Worm (Caenorhabditis elegans) whole organism, late embryonic: Measurements from ENCODE around the gene R05A10.4.

Source experiments
- C08G9.2 ChIP-seq: sonication (generic microtip); optimal IDR thresholded peaks from 2 replicates; lab custom pipeline; 2016; ENCODE audit warnings: mild to moderate bottlenecking, missing genetic modification characterization, moderate library complexity, missing compliant biosample characterization
- C38D4.7 ChIP-seq: fragments of 200-800 bp; sonication (Bioruptor generic); optimal IDR thresholded peaks from 2 replicates; lab custom pipeline; 2018; ENCODE audit warnings: mild to moderate bottlenecking, missing genetic modification characterization, moderate library complexity, missing compliant biosample characterization
- F13H6.1 ChIP-seq: sonication (generic microtip); optimal IDR thresholded peaks from 2 replicates; lab custom pipeline; 2016; ENCODE audit warnings: missing genetic modification characterization, missing compliant biosample characterization
- K02D7.2 ChIP-seq: sonication (generic microtip); optimal IDR thresholded peaks from 2 replicates; lab custom pipeline; 2017; ENCODE audit warnings: mild to moderate bottlenecking, missing genetic modification characterization, missing compliant biosample characterization
- K09A11.1 ChIP-seq: sonication (generic microtip); optimal IDR thresholded peaks from 2 replicates; lab custom pipeline; 2017; ENCODE audit warnings: antibody characterized with exemption, mild to moderate bottlenecking, missing genetic modification characterization, missing compliant biosample characterization; ENCODE audit not compliant: insufficient read depth
- ahr-1 ChIP-seq: sonication (generic microtip); optimal IDR thresholded peaks from 2 replicates; lab custom pipeline; 2016; ENCODE audit warnings: missing genetic modification characterization, missing compliant biosample characterization
- ama-1 ChIP-seq: fragments of 150-350 bp; optimal IDR thresholded peaks from 2 replicates; lab custom pipeline; 2014
- ceh-14 ChIP-seq: sonication (generic microtip); optimal IDR thresholded peaks from 2 replicates; lab custom pipeline; 2016; ENCODE audit warnings: missing genotype, missing genetic modification characterization, missing compliant biosample characterization
- ceh-18 ChIP-seq: sonication (generic microtip); optimal IDR thresholded peaks from 2 replicates; lab custom pipeline; 2016; ENCODE audit warnings: missing genetic modification characterization, missing compliant biosample characterization
- ceh-19 ChIP-seq: fragments of 200-800 bp; sonication (Bioruptor generic); optimal IDR thresholded peaks from 2 replicates; lab custom pipeline; 2018; ENCODE audit warnings: mild to moderate bottlenecking, missing genetic modification characterization, missing compliant biosample characterization
- ceh-22 ChIP-seq: sonication (generic microtip); optimal IDR thresholded peaks from 2 replicates; lab custom pipeline; 2017; ENCODE audit warnings: missing biosample characterization, missing genetic modification characterization
- ceh-30 ChIP-seq: fragments of 150-350 bp; optimal IDR thresholded peaks from 2 replicates; lab custom pipeline; 2014; ENCODE audit warnings: missing biosample characterization, missing genetic modification characterization
- ceh-31 ChIP-seq: sonication (generic microtip); optimal IDR thresholded peaks from 2 replicates; lab custom pipeline; 2016; ENCODE audit warnings: missing genetic modification characterization, missing compliant biosample characterization
- ceh-45 ChIP-seq: fragments of 200-800 bp; sonication (Bioruptor generic); IDR thresholded peaks from 2 replicates; pipeline ENCODE4 v1.3.6; 2022; ENCODE audit warnings: missing genetic modification reagents, missing genetic modification characterization, missing compliant biosample characterization
- ceh-6 ChIP-seq: fragments of 200-800 bp; sonication (Bioruptor generic); optimal IDR thresholded peaks from 2 replicates; lab custom pipeline; 2018; ENCODE audit warnings: mild to moderate bottlenecking, missing genetic modification characterization, missing compliant biosample characterization
- che-1 ChIP-seq: sonication (generic microtip); optimal IDR thresholded peaks from 2 replicates; lab custom pipeline; 2016; ENCODE audit warnings: mild to moderate bottlenecking, missing genetic modification characterization, missing compliant biosample characterization
- elt-2 ChIP-seq: sonication (generic microtip); optimal IDR thresholded peaks from 2 replicates; lab custom pipeline; 2016; ENCODE audit warnings: missing genetic modification reagents, missing genetic modification characterization, missing compliant biosample characterization
- ets-4 ChIP-seq: sonication (generic microtip); optimal IDR thresholded peaks from 2 replicates; lab custom pipeline; 2016; ENCODE audit warnings: missing genetic modification characterization, missing compliant biosample characterization
- eyg-1 ChIP-seq: sonication (generic microtip); optimal IDR thresholded peaks from 2 replicates; lab custom pipeline; 2016; ENCODE audit warnings: missing genotype, missing genetic modification characterization, missing compliant biosample characterization
- fax-1 ChIP-seq: sonication (generic microtip); optimal IDR thresholded peaks from 2 replicates; lab custom pipeline; 2016; ENCODE audit warnings: missing genotype, missing genetic modification characterization, missing compliant biosample characterization
- fkh-6 ChIP-seq: sonication (generic microtip); optimal IDR thresholded peaks from 2 replicates; lab custom pipeline; 2016; ENCODE audit warnings: missing genetic modification characterization, missing compliant biosample characterization
- gmeb-2 ChIP-seq: sonication (generic microtip); optimal IDR thresholded peaks from 2 replicates; lab custom pipeline; 2016; ENCODE audit warnings: missing genetic modification characterization, inconsistent platforms, missing compliant biosample characterization
- madf-2 ChIP-seq: sonication (generic microtip); optimal IDR thresholded peaks from 2 replicates; lab custom pipeline; 2017; ENCODE audit warnings: missing genetic modification characterization, missing compliant biosample characterization
- nhr-11 ChIP-seq: fragments of 150-350 bp; optimal IDR thresholded peaks from 2 replicates; lab custom pipeline; 2014; ENCODE audit warnings: missing biosample characterization, missing genetic modification characterization
- pax-1 ChIP-seq: fragments of 150-350 bp; optimal IDR thresholded peaks from 2 replicates; lab custom pipeline; 2014; ENCODE audit warnings: missing biosample characterization, missing genetic modification characterization
- pha-2 ChIP-seq: sonication (generic microtip); optimal IDR thresholded peaks from 2 replicates; lab custom pipeline; 2017; ENCODE audit warnings: mild to moderate bottlenecking, missing genetic modification characterization, missing compliant biosample characterization
- pros-1 ChIP-seq: fragments of 150-350 bp; optimal IDR thresholded peaks from 2 replicates; lab custom pipeline; 2014; ENCODE audit warnings: missing biosample characterization, missing genetic modification reagents, missing genetic modification characterization
- ref-2 ChIP-seq: sonication (generic microtip); optimal IDR thresholded peaks from 2 replicates; lab custom pipeline; 2016; ENCODE audit warnings: missing genetic modification characterization, missing compliant biosample characterization
- sox-2 ChIP-seq: fragments of 200-800 bp; sonication (Bioruptor generic); IDR thresholded peaks from 2 replicates; pipeline ENCODE4 v1.3.6; 2022; ENCODE audit warnings: missing genetic modification reagents, missing genetic modification characterization, missing compliant biosample characterization
- tbx-2 ChIP-seq: sonication (generic microtip); optimal IDR thresholded peaks from 2 replicates; lab custom pipeline; 2016; ENCODE audit warnings: missing genetic modification characterization, missing compliant biosample characterization
- tbx-7 ChIP-seq: sonication (generic microtip); optimal IDR thresholded peaks from 2 replicates; lab custom pipeline; 2016; ENCODE audit warnings: missing genotype, missing genetic modification characterization, missing compliant biosample characterization
- unc-3 ChIP-seq, 2 experiments: fragments of 200-800 bp in 1 of 2; sonication (Bioruptor generic) in 1 of 2; sonication (generic microtip) in 1 of 2; conservative IDR thresholded peaks in 1 of 2; optimal IDR thresholded peaks in 1 of 2; 2 replicates each; pipeline versions ENCODE4 v1.3.6 to Lab custom; 2016 to 2022; ENCODE audit warnings: missing compliant biosample characterization in 2 of 2, missing genetic modification characterization in 2 of 2, missing genetic modification reagents in 1 of 2
- unc-42 ChIP-seq: sonication (generic microtip); optimal IDR thresholded peaks from 2 replicates; lab custom pipeline; 2016; ENCODE audit warnings: missing genotype, missing genetic modification characterization, missing compliant biosample characterization
- unc-55 ChIP-seq: sonication (generic microtip); optimal IDR thresholded peaks from 2 replicates; lab custom pipeline; 2017; ENCODE audit warnings: missing biosample characterization, missing genetic modification reagents, missing genetic modification characterization
- unc-86 ChIP-seq: sonication (generic microtip); optimal IDR thresholded peaks from 2 replicates; lab custom pipeline; 2016; ENCODE audit warnings: missing genetic modification characterization, missing compliant biosample characterization
- zip-5 ChIP-seq: sonication (generic microtip); optimal IDR thresholded peaks from 2 replicates; lab custom pipeline; 2016; ENCODE audit warnings: missing genetic modification characterization, missing compliant biosample characterization

R05A10.4 gene

DNA sequence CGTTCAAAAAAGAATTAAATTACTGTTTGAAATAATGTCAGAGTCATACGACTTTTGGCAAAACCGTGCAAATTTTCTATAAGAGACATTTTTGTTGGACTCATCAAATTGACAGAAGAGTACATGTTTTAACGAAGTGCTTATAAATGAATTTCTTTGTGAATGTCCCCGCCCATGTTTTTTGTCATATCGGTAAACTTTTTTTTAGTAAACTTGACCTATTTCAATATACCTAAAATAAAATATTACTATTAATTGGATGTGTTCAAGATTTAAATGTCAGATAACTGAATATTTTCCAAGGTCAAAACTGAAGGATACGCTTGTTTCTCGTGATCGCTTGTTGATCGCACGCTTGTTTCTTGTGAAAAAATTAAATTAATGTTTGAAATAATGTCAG, 14.2 kb upstream of the R05A10.4 start, which contains the start of gene R05A10.8:
Gene R05A10.8, minus strand, starts transcription at position 101 of the 400 bp plus-strand sequence.
- TF ChIP-seq ceh-14 (tag; lab: Kevin White, UChicago) = no peak
- no peak for TF ChIP-seq F13H6.1
- no peak for TF ChIP-seq fax-1 (tag; lab: Kevin White, UChicago)
- TF ChIP-seq pax-1 (tag; lab: Kevin White, UChicago) = no peak
- no peak for TF ChIP-seq ceh-31 (tag; lab: Kevin White, UChicago)
- no peak for TF ChIP-seq K02D7.2
- TF ChIP-seq ets-4 (tag; lab: Kevin White, UChicago) = no peak
- TF ChIP-seq tbx-2 (tag; lab: Kevin White, UChicago) = no peak
- TF ChIP-seq ceh-30 (tag; lab: Kevin White, UChicago) = no peak
- no peak for TF ChIP-seq C38D4.7 (GFP tag; lab: Kevin White, UChicago)
- TF ChIP-seq fkh-6 (tag; lab: Kevin White, UChicago) = no peak
- no peak for TF ChIP-seq unc-42 (tag; lab: Kevin White, UChicago)
- TF ChIP-seq ceh-6 = no peak
- no peak for TF ChIP-seq ahr-1 (tag; lab: Kevin White, UChicago)
- no peak for TF ChIP-seq ceh-45
- TF ChIP-seq ama-1 = no peak
- TF ChIP-seq pros-1 = no peak
- no peak for TF ChIP-seq ref-2 (tag; lab: Kevin White, UChicago)
- TF ChIP-seq unc-55 (GFP tag; lab: Kevin White, UChicago) = no peak
- TF ChIP-seq C08G9.2 = no peak

DNA sequence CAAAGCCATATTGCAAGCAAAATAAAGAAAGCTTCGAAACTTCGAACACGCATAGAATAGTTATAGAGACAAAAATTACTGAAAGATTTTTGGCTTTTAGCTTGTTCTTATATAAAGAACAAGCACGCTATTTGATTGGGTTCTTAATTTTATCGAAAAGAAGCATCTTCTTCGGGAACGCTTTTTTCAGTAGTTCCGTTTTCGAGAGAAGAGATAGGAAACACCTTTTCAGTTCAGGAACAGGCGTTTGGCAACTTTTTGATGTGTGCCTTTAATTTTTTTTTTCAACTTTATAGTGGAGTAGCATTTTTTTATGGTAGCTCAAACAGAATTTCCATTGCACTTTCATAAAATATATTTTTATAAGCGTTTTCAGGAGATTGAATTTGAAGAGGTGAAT, 9.5 kb upstream of the R05A10.4 start, which contains the start of gene R05A10.7:
Gene R05A10.7, minus strand, starts transcription at position 101 of the 400 bp plus-strand sequence.
- TF ChIP-seq fkh-6 (tag; lab: Kevin White, UChicago) (no peak), K09A11.1 (tag; lab: Kevin White, UChicago) (no peak), unc-86 (no peak), pros-1 (no peak), ceh-18 (no peak), C38D4.7 (GFP tag; lab: Kevin White, UChicago) (no peak), madf-2 (tag; lab: Kevin White, UChicago) (no peak), ceh-6 (no peak), sox-2 (no peak), ceh-22 (no peak), ceh-14 (tag; lab: Kevin White, UChicago) (no peak), unc-55 (GFP tag; lab: Kevin White, UChicago) (no peak), ceh-30 (tag; lab: Kevin White, UChicago) (no peak), che-1 (no peak), pha-2 (tag; lab: Kevin White, UChicago) (no peak), zip-5 (tag; lab: Kevin White, UChicago) (no peak), gmeb-2 (tag; lab: Kevin White, UChicago) (no peak), F13H6.1 (no peak), ahr-1 (tag; lab: Kevin White, UChicago) (no peak), tbx-7 (no peak)

ce11 chrIV:14164109-14164508, 8.2 kb upstream of the R05A10.4 start:
- no peak for TF ChIP-seq unc-42 (tag; lab: Kevin White, UChicago)
- no peak for TF ChIP-seq fkh-6 (tag; lab: Kevin White, UChicago)
- TF ChIP-seq fax-1 (tag; lab: Kevin White, UChicago) = no peak
- no peak for TF ChIP-seq ceh-22

DNA sequence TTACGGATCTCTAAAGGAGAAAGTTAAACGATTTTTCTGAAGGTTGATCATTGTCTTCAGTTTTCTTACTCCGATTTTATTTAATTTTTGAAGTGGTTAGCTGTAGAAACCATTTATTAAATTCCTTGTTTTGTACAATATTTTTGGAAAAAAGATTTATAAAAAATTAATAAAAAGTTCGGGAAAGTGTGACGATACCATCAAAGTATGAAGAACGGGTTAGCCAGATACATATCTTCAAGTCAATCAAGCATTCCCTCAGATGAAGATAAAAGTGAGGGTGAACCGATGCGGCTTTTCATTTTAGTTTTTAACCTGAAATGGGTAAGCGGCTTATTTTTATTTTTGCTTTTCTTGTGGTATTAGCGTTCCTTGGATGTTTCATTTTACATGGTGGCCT, 6.8 kb upstream of the R05A10.4 start, which contains the start of gene R05A10.6:
Gene R05A10.6, plus strand, starts transcription at position 301 of the 400 bp plus-strand sequence.
- TF ChIP-seq zip-5 (tag; lab: Kevin White, UChicago) (no peak), ceh-19 (GFP tag; lab: Kevin White, UChicago) (no peak)

DNA sequence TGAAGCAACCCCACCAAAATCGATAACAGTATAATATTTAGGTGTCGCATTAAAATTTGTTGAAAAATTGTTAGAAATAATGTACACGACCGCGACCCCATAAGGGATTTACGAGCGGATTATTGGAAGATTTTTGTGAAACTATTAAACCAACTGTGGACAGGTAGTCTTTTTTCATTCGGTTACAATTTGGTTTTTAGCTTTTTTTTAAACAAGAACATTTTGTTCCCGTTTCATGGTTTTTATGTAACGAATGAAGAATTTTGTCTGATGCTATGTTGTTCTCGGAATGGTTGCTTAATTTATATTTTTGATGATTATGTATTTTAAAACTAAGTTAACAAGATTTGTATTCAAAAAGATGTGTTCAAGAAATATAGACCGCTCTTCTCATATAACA, 4.1 kb downstream of the R05A10.4 start, which contains the start of gene R05A10.3:
Gene R05A10.3, minus strand, starts transcription at position 101 of the 400 bp plus-strand sequence.
- TF ChIP-seq unc-3 (GFP tag; conservative IDR thresholded peaks at IDR 0.05; lab: Robert Waterston, UW) = no peak
- no peak for TF ChIP-seq unc-3 (tag; optimal IDR thresholded peaks at IDR 0.05; lab: Kevin White, UChicago)
- no peak for TF ChIP-seq eyg-1 (tag; lab: Kevin White, UChicago)
- TF ChIP-seq nhr-11 (tag; lab: Kevin White, UChicago) = no peak
- TF ChIP-seq ets-4 (tag; lab: Kevin White, UChicago) = no peak
- TF ChIP-seq ahr-1 (tag; lab: Kevin White, UChicago) = no peak
- no peak for TF ChIP-seq elt-2 (tag; lab: Kevin White, UChicago)
- TF ChIP-seq madf-2 (tag; lab: Kevin White, UChicago) = no peak
- TF ChIP-seq unc-55 (GFP tag; lab: Kevin White, UChicago) = no peak
